Worm (Caenorhabditis elegans) whole organism, L4 larva: ENCODE data around the gene ztf-25.

Source experiments
- F10B5.3 ChIP-seq: sonication (generic microtip); optimal IDR thresholded peaks from 2 replicates; lab custom pipeline; 2016; ENCODE audit warnings: mild to moderate bottlenecking, missing genetic modification characterization, missing compliant biosample characterization
- F49E8.2 ChIP-seq: sonication (generic microtip); optimal IDR thresholded peaks from 2 replicates; lab custom pipeline; 2016; ENCODE audit warnings: missing compliant biosample characterization, mild to moderate bottlenecking, missing genetic modification characterization, borderline replicate concordance
- T20F7.1 ChIP-seq: fragments of 200-800 bp; sonication (Bioruptor generic); optimal IDR thresholded peaks from 2 replicates; lab custom pipeline; 2018; ENCODE audit warnings: mild to moderate bottlenecking, missing genetic modification characterization, missing compliant biosample characterization
- T26A8.4 ChIP-seq: fragments of 200-800 bp; sonication (Bioruptor generic); IDR thresholded peaks from 2 replicates; pipeline ENCODE4 v1.3.6; 2022; ENCODE audit warnings: missing genetic modification characterization, missing compliant biosample characterization
- Y48G9A.11 ChIP-seq: fragments of 200-800 bp; sonication (Bioruptor generic); IDR thresholded peaks from 2 replicates; pipeline ENCODE4 v1.3.6; 2022; ENCODE audit warnings: missing genetic modification reagents, missing genetic modification characterization, missing compliant biosample characterization
- Y75B8A.6 ChIP-seq: fragments of 200-800 bp; sonication (Bioruptor generic); IDR thresholded peaks from 2 replicates; pipeline ENCODE4 v1.3.6; 2022; ENCODE audit warnings: missing genetic modification reagents, missing genetic modification characterization, missing compliant biosample characterization
- ZK337.2 ChIP-seq: fragments of 200-800 bp; sonication (Bioruptor generic); IDR thresholded peaks from 2 replicates; pipeline ENCODE4 v1.3.6; 2022; ENCODE audit warnings: missing genetic modification reagents, missing genetic modification characterization, missing compliant biosample characterization
- aly-2 ChIP-seq: sonication (generic microtip); optimal IDR thresholded peaks from 2 replicates; lab custom pipeline; 2018; ENCODE audit warnings: missing biosample characterization, missing genetic modification characterization
- arid-1 ChIP-seq: fragments of 200-800 bp; sonication (Bioruptor generic); conservative IDR thresholded peaks from 2 replicates; pipeline ENCODE4 v1.3.6; 2022; ENCODE audit warnings: missing genetic modification reagents, missing genetic modification characterization, missing compliant biosample characterization
- dmd-8 ChIP-seq: fragments of 200-800 bp; sonication (Bioruptor generic); IDR thresholded peaks from 2 replicates; pipeline ENCODE4 v1.3.6; 2022; ENCODE audit warnings: missing genetic modification characterization, missing compliant biosample characterization
- egl-43 ChIP-seq: fragments of 200-800 bp; sonication (Bioruptor generic); IDR thresholded peaks from 2 replicates; pipeline ENCODE4 v1.3.6; 2022; ENCODE audit warnings: missing genetic modification reagents, missing genetic modification characterization, missing compliant biosample characterization
- fkh-10 ChIP-seq: fragments of 150-350 bp; optimal IDR thresholded peaks from 2 replicates; lab custom pipeline; 2014; ENCODE audit warnings: missing biosample characterization, missing genetic modification reagents, missing genetic modification characterization
- gei-8 ChIP-seq: fragments of 200-800 bp; sonication (Bioruptor generic); optimal IDR thresholded peaks from 2 replicates; lab custom pipeline; 2018; ENCODE audit warnings: mild to moderate bottlenecking, missing genetic modification characterization, missing compliant biosample characterization
- hlh-30 ChIP-seq: sonication (generic microtip); optimal IDR thresholded peaks from 2 replicates; lab custom pipeline; 2017; ENCODE audit warnings: antibody characterized with exemption, mild to moderate bottlenecking, missing genetic modification characterization, missing compliant biosample characterization; ENCODE audit not compliant: insufficient read depth
- lir-3 ChIP-seq: sonication (generic microtip); optimal IDR thresholded peaks from 2 replicates; lab custom pipeline; 2016; ENCODE audit warnings: mild to moderate bottlenecking, missing genetic modification characterization, missing compliant biosample characterization
- lsy-2 ChIP-seq, 2 experiments: fragments of 150-350 bp in 1 of 2; sonication (generic microtip) in 1 of 2; optimal IDR thresholded peaks; 2 replicates each; lab custom pipeline; 2014 to 2017; ENCODE audit warnings: missing biosample characterization in 2 of 2, missing genetic modification characterization in 2 of 2
- madf-9 ChIP-seq: fragments of 200-800 bp; sonication (Bioruptor generic); conservative IDR thresholded peaks from 2 replicates; pipeline ENCODE4 v1.3.6; 2022; ENCODE audit warnings: missing genetic modification reagents, missing genetic modification characterization, missing compliant biosample characterization
- mdl-1 ChIP-seq, 2 experiments: fragments of 150-350 bp in 1 of 2; sonication (generic microtip) in 1 of 2; optimal IDR thresholded peaks; 2 replicates each; lab custom pipeline; 2014 to 2017; ENCODE audit warnings: missing biosample characterization in 2 of 2, missing genetic modification characterization in 2 of 2
- nhr-237 ChIP-seq: sonication (generic microtip); optimal IDR thresholded peaks from 2 replicates; lab custom pipeline; 2017; ENCODE audit warnings: missing biosample characterization, missing genetic modification characterization
- nhr-28 ChIP-seq: fragments of 150-350 bp; optimal IDR thresholded peaks from 2 replicates; lab custom pipeline; 2014; ENCODE audit warnings: missing biosample characterization, missing genetic modification characterization
- nhr-76 ChIP-seq: fragments of 150-350 bp; optimal IDR thresholded peaks from 2 replicates; lab custom pipeline; 2014; ENCODE audit warnings: missing biosample characterization, missing genetic modification characterization
- pqm-1 ChIP-seq: sonication (generic microtip); optimal IDR thresholded peaks from 2 replicates; lab custom pipeline; 2017; ENCODE audit warnings: missing biosample characterization, missing genetic modification characterization
- set-16 ChIP-seq: fragments of 200-800 bp; sonication (Bioruptor generic); IDR thresholded peaks from 2 replicates; pipeline ENCODE4 v1.3.6; 2022; ENCODE audit warnings: missing genetic modification reagents, missing genetic modification characterization, missing compliant biosample characterization
- spr-1 ChIP-seq: sonication (generic microtip); optimal IDR thresholded peaks from 2 replicates; lab custom pipeline; 2016; ENCODE audit warnings: mild to moderate bottlenecking, missing genetic modification characterization, missing compliant biosample characterization
- unc-39 ChIP-seq: sonication (generic microtip); optimal IDR thresholded peaks from 2 replicates; lab custom pipeline; 2017; ENCODE audit warnings: missing biosample characterization, missing genetic modification characterization
- unc-62 ChIP-seq, 3 experiments: fragments of 150-350 bp in 1 of 3; sonication (generic microtip); optimal IDR thresholded peaks in 2 of 3; peaks in 1 of 3; 1 replicate in 1 of 3; 2 replicates in 2 of 3; lab custom pipeline; 2014 to 2017; ENCODE audit warnings: missing biosample characterization in 3 of 3, missing genetic modification characterization in 3 of 3, missing genetic modification reagents in 3 of 3, missing genotype in 1 of 3
- ztf-7 ChIP-seq: fragments of 150-350 bp; optimal IDR thresholded peaks from 2 replicates; lab custom pipeline; 2014; ENCODE audit warnings: missing biosample characterization, missing genetic modification characterization

Gene ztf-25

DNA sequence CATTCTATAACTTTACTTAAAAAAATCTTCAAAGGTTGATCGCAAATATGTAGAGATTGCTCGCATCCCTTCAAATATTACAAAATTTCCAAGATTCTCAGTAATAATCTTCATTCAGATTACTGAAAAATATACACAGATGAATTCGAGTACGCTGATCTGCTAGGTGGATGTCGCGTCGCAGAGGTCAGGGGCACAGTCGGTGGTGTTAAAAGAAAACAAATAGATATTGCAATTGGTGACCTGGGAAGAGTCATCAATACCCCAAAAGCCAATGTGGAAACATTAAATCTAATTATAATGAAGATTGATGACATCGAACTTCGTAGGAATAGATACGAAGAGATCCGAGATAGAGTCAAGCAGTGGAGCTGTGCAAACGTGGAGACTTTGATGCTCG lies 26.9 kb downstream of the ztf-25 start, which contains the start of gene F57G4.10:
F57G4.10 (plus strand) TSS at position 301 of the 400 bp plus-strand sequence.
- no peak for TF ChIP-seq lsy-2 (tag; optimal IDR thresholded peaks at IDR 0.05; lab: Kevin White, UChicago)
- TF ChIP-seq Y75B8A.6 (GFP tag; lab: Robert Waterston, UW): no peak
- TF ChIP-seq fkh-10: no peak
- TF ChIP-seq mdl-1 (tag; optimal IDR thresholded peaks at IDR 0.05; lab: Kevin White, UChicago): no peak
- no peak for TF ChIP-seq F49E8.2 (tag; lab: Kevin White, UChicago)
- no peak for TF ChIP-seq egl-43 (GFP tag; lab: Robert Waterston, UW)
- no peak for TF ChIP-seq madf-9 (GFP tag; lab: Robert Waterston, UW)
- TF ChIP-seq nhr-28 (tag; lab: Kevin White, UChicago): no peak
- TF ChIP-seq arid-1 (GFP tag; lab: Robert Waterston, UW): no peak
- TF ChIP-seq unc-62 (GFP tag; optimal IDR thresholded peaks at IDR 0.05 in 1 of 2; lab: Kevin White, UChicago): no peak
- TF ChIP-seq unc-62 (tag; optimal IDR thresholded peaks at IDR 0.05; lab: Kevin White, UChicago): no peak
- TF ChIP-seq gei-8: no peak
- no peak for TF ChIP-seq spr-1
- TF ChIP-seq, all 104 proteins: peak for 0

ce11 chrV:17650427-17650826 lies 48.8 kb downstream of the ztf-25 start, which contains the start of gene fbxa-192:
Gene fbxa-192, minus strand, starts transcription at chrV:17650527.
- TF ChIP-seq F10B5.3 (tag; lab: Kevin White, UChicago): no peak
- no peak for TF ChIP-seq nhr-76 (tag; lab: Kevin White, UChicago)
- no peak for TF ChIP-seq mdl-1 (tag; optimal IDR thresholded peaks at IDR 0.05; lab: Kevin White, UChicago)
- TF ChIP-seq T20F7.1: no peak
- no peak for TF ChIP-seq aly-2 (tag; lab: Kevin White, UChicago)
- no peak for TF ChIP-seq T26A8.4
- no peak for TF ChIP-seq nhr-237
- no peak for TF ChIP-seq dmd-8 (GFP tag; lab: Robert Waterston, UW)
- no peak for TF ChIP-seq set-16 (GFP tag; lab: Robert Waterston, UW)
- no peak for TF ChIP-seq lir-3
- TF ChIP-seq hlh-30 (tag; lab: Kevin White, UChicago): no peak
- no peak for TF ChIP-seq ZK337.2 (GFP tag; lab: Robert Waterston, UW)
- TF ChIP-seq unc-39 (tag; lab: Kevin White, UChicago): no peak
- no peak for TF ChIP-seq ztf-7 (tag; lab: Kevin White, UChicago)
- no peak for TF ChIP-seq pqm-1
- no peak for TF ChIP-seq Y48G9A.11 (GFP tag; lab: Robert Waterston, UW)
